Worm (Caenorhabditis elegans) whole organism, late embryonic: ENCODE data around the gene dnpp-1.

Experiments used
- C08G9.2 ChIP-seq: sonication (generic microtip); optimal IDR thresholded peaks from 2 replicates; lab custom pipeline; 2016; ENCODE audit warnings: mild to moderate bottlenecking, missing genetic modification characterization, moderate library complexity, missing compliant biosample characterization
- C38D4.7 ChIP-seq: fragments of 200-800 bp; sonication (Bioruptor generic); optimal IDR thresholded peaks from 2 replicates; lab custom pipeline; 2018; ENCODE audit warnings: mild to moderate bottlenecking, missing genetic modification characterization, moderate library complexity, missing compliant biosample characterization
- F13H6.1 ChIP-seq: sonication (generic microtip); optimal IDR thresholded peaks from 2 replicates; lab custom pipeline; 2016; ENCODE audit warnings: missing genetic modification characterization, missing compliant biosample characterization
- T23F11.4 ChIP-seq: fragments of 200-800 bp; sonication (Bioruptor generic); optimal IDR thresholded peaks from 2 replicates; lab custom pipeline; 2018; ENCODE audit warnings: mild to moderate bottlenecking, missing genetic modification characterization, missing compliant biosample characterization
- Y22D7AL.16 ChIP-seq: sonication (generic microtip); optimal IDR thresholded peaks from 2 replicates; lab custom pipeline; 2016; ENCODE audit warnings: missing genetic modification characterization, missing compliant biosample characterization
- ahr-1 ChIP-seq: sonication (generic microtip); optimal IDR thresholded peaks from 2 replicates; lab custom pipeline; 2016; ENCODE audit warnings: missing genetic modification characterization, missing compliant biosample characterization
- ama-1 ChIP-seq: fragments of 150-350 bp; optimal IDR thresholded peaks from 2 replicates; lab custom pipeline; 2014
- ceh-14 ChIP-seq: sonication (generic microtip); optimal IDR thresholded peaks from 2 replicates; lab custom pipeline; 2016; ENCODE audit warnings: missing genotype, missing genetic modification characterization, missing compliant biosample characterization
- ceh-18 ChIP-seq: sonication (generic microtip); optimal IDR thresholded peaks from 2 replicates; lab custom pipeline; 2016; ENCODE audit warnings: missing genetic modification characterization, missing compliant biosample characterization
- ceh-22 ChIP-seq: sonication (generic microtip); optimal IDR thresholded peaks from 2 replicates; lab custom pipeline; 2017; ENCODE audit warnings: missing biosample characterization, missing genetic modification characterization
- ceh-30 ChIP-seq: fragments of 150-350 bp; optimal IDR thresholded peaks from 2 replicates; lab custom pipeline; 2014; ENCODE audit warnings: missing biosample characterization, missing genetic modification characterization
- ceh-31 ChIP-seq: sonication (generic microtip); optimal IDR thresholded peaks from 2 replicates; lab custom pipeline; 2016; ENCODE audit warnings: missing genetic modification characterization, missing compliant biosample characterization
- ceh-34 ChIP-seq: sonication (generic microtip); optimal IDR thresholded peaks from 2 replicates; lab custom pipeline; 2016; ENCODE audit warnings: mild to moderate bottlenecking, missing genetic modification characterization, missing compliant biosample characterization
- ceh-45 ChIP-seq: fragments of 200-800 bp; sonication (Bioruptor generic); IDR thresholded peaks from 2 replicates; pipeline ENCODE4 v1.3.6; 2022; ENCODE audit warnings: missing genetic modification reagents, missing genetic modification characterization, missing compliant biosample characterization
- ceh-48 ChIP-seq: sonication (generic microtip); optimal IDR thresholded peaks from 2 replicates; lab custom pipeline; 2016; ENCODE audit warnings: missing genetic modification characterization, inconsistent platforms, missing compliant biosample characterization
- dmd-4 ChIP-seq: sonication (generic microtip); optimal IDR thresholded peaks from 2 replicates; lab custom pipeline; 2016; ENCODE audit warnings: borderline replicate concordance, missing genetic modification characterization, missing compliant biosample characterization
- elt-2 ChIP-seq: sonication (generic microtip); optimal IDR thresholded peaks from 2 replicates; lab custom pipeline; 2016; ENCODE audit warnings: missing genetic modification reagents, missing genetic modification characterization, missing compliant biosample characterization
- fax-1 ChIP-seq: sonication (generic microtip); optimal IDR thresholded peaks from 2 replicates; lab custom pipeline; 2016; ENCODE audit warnings: missing genotype, missing genetic modification characterization, missing compliant biosample characterization
- fkh-6 ChIP-seq: sonication (generic microtip); optimal IDR thresholded peaks from 2 replicates; lab custom pipeline; 2016; ENCODE audit warnings: missing genetic modification characterization, missing compliant biosample characterization
- hlh-13 ChIP-seq: fragments of 200-800 bp; sonication (Bioruptor generic); optimal IDR thresholded peaks from 2 replicates; lab custom pipeline; 2018; ENCODE audit warnings: mild to moderate bottlenecking, missing genetic modification characterization, missing compliant biosample characterization
- hlh-30 ChIP-seq: sonication (generic microtip); optimal IDR thresholded peaks from 2 replicates; lab custom pipeline; 2017; ENCODE audit warnings: antibody characterized with exemption, missing genetic modification characterization, missing compliant biosample characterization; ENCODE audit not compliant: insufficient read depth
- lin-11 ChIP-seq: fragments of 200-800 bp; sonication (Bioruptor generic); optimal IDR thresholded peaks from 2 replicates; lab custom pipeline; 2018; ENCODE audit warnings: mild to moderate bottlenecking, missing genetic modification characterization, missing compliant biosample characterization
- madf-2 ChIP-seq: sonication (generic microtip); optimal IDR thresholded peaks from 2 replicates; lab custom pipeline; 2017; ENCODE audit warnings: missing genetic modification characterization, missing compliant biosample characterization
- mec-3 ChIP-seq: sonication (generic microtip); optimal IDR thresholded peaks from 2 replicates; lab custom pipeline; 2016; ENCODE audit warnings: borderline replicate concordance, missing genetic modification characterization, missing compliant biosample characterization
- nfya-1 ChIP-seq: sonication (generic microtip); optimal IDR thresholded peaks from 2 replicates; lab custom pipeline; 2017; ENCODE audit warnings: missing genetic modification characterization, mild to moderate bottlenecking, missing compliant biosample characterization, antibody characterized with exemption, moderate library complexity
- nhr-232 ChIP-seq: sonication (generic microtip); optimal IDR thresholded peaks from 2 replicates; lab custom pipeline; 2016; ENCODE audit warnings: missing genetic modification characterization, missing compliant biosample characterization
- pag-3 ChIP-seq: sonication (generic microtip); optimal IDR thresholded peaks from 2 replicates; lab custom pipeline; 2016; ENCODE audit warnings: missing compliant biosample characterization, missing genetic modification characterization, borderline replicate concordance
- pat-9 ChIP-seq: fragments of 200-800 bp; sonication (Bioruptor generic); optimal IDR thresholded peaks from 2 replicates; lab custom pipeline; 2018; ENCODE audit warnings: mild to moderate bottlenecking, missing genetic modification characterization, moderate library complexity, missing compliant biosample characterization
- pax-1 ChIP-seq: fragments of 150-350 bp; optimal IDR thresholded peaks from 2 replicates; lab custom pipeline; 2014; ENCODE audit warnings: missing biosample characterization, missing genetic modification characterization
- pros-1 ChIP-seq: fragments of 150-350 bp; optimal IDR thresholded peaks from 2 replicates; lab custom pipeline; 2014; ENCODE audit warnings: missing biosample characterization, missing genetic modification reagents, missing genetic modification characterization
- rnt-1 ChIP-seq: sonication (generic microtip); optimal IDR thresholded peaks from 2 replicates; lab custom pipeline; 2016; ENCODE audit warnings: missing genetic modification characterization, missing compliant biosample characterization
- sdc-2 ChIP-seq: sonication (generic microtip); optimal IDR thresholded peaks from 2 replicates; lab custom pipeline; 2016; ENCODE audit warnings: missing genotype, missing genetic modification characterization, missing compliant biosample characterization

The dnpp-1 gene

DNA sequence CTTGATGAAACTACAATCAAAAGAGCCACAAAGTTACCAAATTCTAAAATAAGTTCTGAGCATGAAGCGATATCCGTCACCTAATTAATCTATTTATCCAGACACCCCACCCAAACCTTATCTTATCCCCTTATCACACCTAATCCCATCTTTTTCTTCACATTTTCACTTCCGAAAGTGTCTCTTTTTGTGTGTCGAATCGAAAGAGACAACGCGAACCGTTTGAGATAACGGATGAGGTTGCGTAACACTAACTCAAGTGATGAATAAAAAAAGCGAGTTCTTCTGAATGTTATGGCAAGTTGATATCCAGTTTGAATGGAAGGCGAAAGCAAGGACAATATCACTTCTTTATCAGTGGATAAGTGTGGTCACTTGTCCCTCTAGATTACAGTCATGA lies 19.9 kb upstream of the dnpp-1 start:
- no peak for TF ChIP-seq fkh-6 (tag; lab: Kevin White, UChicago)
- TF ChIP-seq ceh-14, result no peak
- TF ChIP-seq ceh-22 (tag; lab: Kevin White, UChicago), result no peak

DNA sequence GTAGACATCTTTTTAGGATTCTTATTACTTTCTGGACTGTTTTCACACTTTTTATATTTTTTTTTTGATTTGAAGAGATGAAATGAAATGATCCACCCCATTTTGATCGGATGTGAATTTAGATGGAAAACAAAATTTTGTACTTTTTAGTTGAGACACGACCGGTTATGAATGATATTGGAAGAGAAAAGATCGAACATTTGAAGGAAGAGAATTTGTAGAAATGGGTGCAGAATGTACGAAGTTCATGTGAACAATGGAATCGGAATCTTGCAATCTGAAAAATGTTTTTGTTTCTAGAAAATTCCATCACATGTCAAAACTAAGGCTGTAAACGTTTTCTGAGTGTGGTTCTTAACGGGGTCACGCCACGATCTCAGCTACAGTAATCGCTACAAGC lies 19.2 kb upstream of the dnpp-1 start, which contains the start of gene F01F1.14:
F01F1.14 (minus strand) TSS at position 101 of the 400 bp plus-strand sequence.
- no peak for TF ChIP-seq pros-1
- no peak for TF ChIP-seq pax-1
- no peak for TF ChIP-seq fax-1 (tag; lab: Kevin White, UChicago)
- TF ChIP-seq C38D4.7, result no peak
- no peak for TF ChIP-seq rnt-1
- TF ChIP-seq ceh-34 (tag; lab: Kevin White, UChicago), result no peak
- no peak for TF ChIP-seq ceh-30 (tag; lab: Kevin White, UChicago)
- TF ChIP-seq nhr-232 (tag; lab: Kevin White, UChicago), result no peak
- TF ChIP-seq C08G9.2 (tag; lab: Kevin White, UChicago), result no peak
- TF ChIP-seq F13H6.1, result no peak
- TF ChIP-seq madf-2 (tag; lab: Kevin White, UChicago), result no peak
- TF ChIP-seq ceh-18 (tag; lab: Kevin White, UChicago), result no peak
- TF ChIP-seq pag-3 (tag; lab: Kevin White, UChicago), result no peak
- TF ChIP-seq T23F11.4, result no peak
- TF ChIP-seq sdc-2 (tag; lab: Kevin White, UChicago), result no peak

DNA sequence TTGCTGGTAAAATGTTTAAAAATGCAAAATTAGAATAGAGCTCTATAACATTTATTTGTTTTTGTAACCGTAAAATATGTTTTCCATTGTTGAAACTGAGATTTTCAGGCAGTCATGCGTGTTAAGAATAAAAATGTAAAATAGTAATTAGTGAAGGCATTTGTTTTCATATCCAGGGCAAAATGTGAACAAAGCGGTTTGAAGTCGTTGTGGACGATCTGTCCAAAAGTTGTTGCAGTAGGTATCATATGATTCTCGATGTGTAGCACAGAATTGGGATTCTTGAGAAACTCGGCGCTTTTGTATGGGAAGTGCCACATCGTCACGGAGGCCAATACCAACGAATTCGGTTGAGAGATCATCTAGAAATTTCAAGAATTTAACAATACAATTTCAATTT lies 18.7 kb upstream of the dnpp-1 start:
- TF ChIP-seq ceh-30 (tag; lab: Kevin White, UChicago) (no peak), ama-1 (lab: Kevin White, UChicago) (peak; percentile 0)
- TF ChIP-seq, all 69 proteins: peak for 1

DNA sequence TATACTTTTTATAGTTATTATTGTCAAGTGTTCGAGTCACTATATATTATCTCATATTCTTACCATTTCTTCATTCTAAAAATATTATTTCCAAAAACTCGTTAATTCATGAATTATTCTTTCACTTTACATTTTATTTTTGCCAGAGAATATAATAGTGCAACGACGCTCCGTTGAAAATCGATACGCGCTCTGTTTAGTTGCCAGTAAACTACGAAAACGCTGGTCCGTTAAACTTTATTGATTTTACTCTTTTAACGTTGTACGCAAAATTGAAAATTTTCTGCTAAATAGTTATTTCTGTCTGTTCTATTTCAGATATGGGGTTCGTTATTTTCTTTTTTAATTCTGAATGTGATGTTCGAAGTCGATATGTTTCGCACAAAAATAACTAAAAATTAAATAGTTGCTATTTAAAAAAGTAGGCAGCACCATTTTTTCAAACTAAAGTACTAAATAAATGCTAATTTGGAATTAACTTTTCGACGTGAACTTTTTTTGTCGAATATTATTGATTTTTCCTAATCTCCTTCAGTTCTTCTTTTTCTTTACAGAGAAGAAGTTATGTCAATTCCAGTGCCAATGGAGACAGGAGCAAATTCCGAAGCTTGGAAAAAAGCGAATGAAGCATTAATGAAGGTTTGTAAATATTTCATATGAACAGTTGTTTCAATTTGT lies 15.8 kb upstream of the dnpp-1 start, which contains the start of gene hpo-10:
hpo-10 (plus strand) TSS at position 199 of the 678 bp plus-strand sequence.
- TF ChIP-seq dmd-4 (no peak), sdc-2 (tag; lab: Kevin White, UChicago) (no peak), ceh-31 (tag; lab: Kevin White, UChicago) (peak; percentile 13), ceh-48 (peak; percentile 93), mec-3 (tag; lab: Kevin White, UChicago) (no peak), ceh-45 (GFP tag; lab: Robert Waterston, UW) (no peak), nfya-1 (tag; lab: Kevin White, UChicago) (peak; percentile 18)

DNA sequence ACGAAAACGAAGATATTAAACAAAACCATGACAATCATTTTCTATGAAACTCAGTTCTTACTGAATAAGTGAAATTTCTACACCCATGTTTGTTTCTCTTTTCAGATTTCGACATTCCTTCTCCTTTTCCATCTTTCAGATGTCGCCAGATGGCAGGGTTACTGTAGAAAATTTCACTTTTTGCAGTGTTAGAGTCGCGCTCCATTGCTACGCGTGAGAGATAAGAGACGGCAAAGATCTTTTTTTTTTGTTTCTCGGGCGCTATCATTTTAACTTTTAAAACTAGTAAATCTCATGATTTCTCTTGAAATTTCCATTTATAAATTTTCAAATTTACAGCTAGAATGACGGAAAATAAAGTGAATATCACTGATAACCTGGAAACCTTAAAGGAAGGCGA lies 14.6 kb upstream of the dnpp-1 start, which contains the start of the genes mig-21 and F01F1.2:
mig-21 (minus strand) TSS at position 166 of the 400 bp plus-strand sequence.
F01F1.2 (plus strand) TSS at position 340 of the 400 bp plus-strand sequence.
- TF ChIP-seq pat-9 (tag; lab: Kevin White, UChicago), result no peak
- TF ChIP-seq ceh-45 (GFP tag; lab: Robert Waterston, UW), result no peak
- no peak for TF ChIP-seq ama-1 (lab: Kevin White, UChicago)
- no peak for TF ChIP-seq ahr-1
- TF ChIP-seq Y22D7AL.16 (tag; lab: Kevin White, UChicago), result no peak
- TF ChIP-seq hlh-13 (GFP tag; lab: Kevin White, UChicago), result no peak
- no peak for TF ChIP-seq lin-11 (tag; lab: Kevin White, UChicago)

DNA sequence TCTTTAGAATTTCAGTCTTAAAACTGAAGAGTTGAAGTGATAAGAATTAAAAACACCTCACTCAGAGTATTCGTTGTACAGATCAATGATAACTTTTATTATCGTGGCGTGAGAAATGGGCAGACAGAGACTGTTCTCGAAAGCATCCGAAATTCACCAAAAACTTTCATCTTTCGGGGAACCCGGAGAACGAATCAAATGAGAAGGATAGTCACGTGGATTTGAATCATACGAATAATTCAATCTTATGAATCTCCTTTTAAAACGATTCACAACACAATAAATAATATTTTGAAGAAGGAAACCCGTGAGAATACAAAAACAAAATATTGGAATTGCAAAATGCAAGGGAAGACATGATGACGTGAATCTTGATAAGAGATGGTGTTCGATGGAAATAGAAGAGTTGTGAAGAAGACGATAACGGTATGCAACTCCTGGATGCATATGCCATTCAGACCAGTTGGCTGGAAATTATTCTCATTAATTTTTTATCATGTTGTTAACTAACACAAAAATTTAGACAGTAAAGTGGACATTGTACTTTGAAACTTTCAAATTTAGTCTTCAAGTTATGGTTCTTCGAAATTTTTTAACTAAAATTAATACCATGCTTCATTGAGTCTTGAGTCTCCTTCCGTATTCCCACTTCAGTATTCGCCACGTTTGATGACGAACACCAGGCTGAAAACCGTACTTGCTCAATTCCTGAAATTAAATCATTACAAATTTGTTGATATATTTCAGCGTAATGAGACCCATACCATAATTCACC lies 13.5 kb upstream of the dnpp-1 start:
- TF ChIP-seq elt-2 (peak; percentile 13), hlh-30 (no peak)
- TF ChIP-seq, all 69 proteins: peak for 1
